Worm (Caenorhabditis elegans): Measurements from ENCODE around the gene taf-2.

DNA sequence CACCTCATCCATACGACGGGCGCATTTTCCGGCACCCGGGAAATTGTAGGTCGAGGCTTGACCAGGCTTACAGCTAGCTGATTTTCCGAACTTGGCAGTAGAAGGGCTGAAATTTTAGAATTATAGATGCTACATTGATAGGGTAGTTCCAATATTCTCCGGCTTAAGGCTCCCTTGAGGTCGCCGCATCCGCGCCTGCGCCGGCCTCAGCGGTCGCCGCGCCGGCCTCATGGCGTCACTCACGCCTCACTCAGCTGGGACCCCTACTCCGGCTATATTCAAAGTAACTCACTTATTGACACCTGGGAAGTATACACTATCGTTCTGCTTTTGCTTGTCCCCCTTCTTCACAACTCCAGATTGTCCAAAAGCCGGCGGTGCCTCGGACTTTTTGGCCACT is 10.7 kb upstream of the taf-2 start:
- no peak for TF ChIP-seq zag-1 (tag; optimal IDR thresholded peaks at IDR 0.05)
- no peak for TF ChIP-seq mep-1 (tag; optimal IDR thresholded peaks at IDR 0.05)
- no peak for TF ChIP-seq nhr-77 (tag; optimal IDR thresholded peaks at IDR 0.05)
- no peak for TF ChIP-seq fos-1 (tag; optimal IDR thresholded peaks at IDR 0.05)
- no peak for TF ChIP-seq snpc-4 (tag; optimal IDR thresholded peaks at IDR 0.05)
- no peak for TF ChIP-seq fkh-8 (tag; optimal IDR thresholded peaks at IDR 0.05)
- no peak for TF ChIP-seq pax-3 (tag; optimal IDR thresholded peaks at IDR 0.05)
- TF ChIP-seq unc-62 (GFP tag; optimal IDR thresholded peaks at IDR 0.05): no peak
- TF ChIP-seq elt-2 (tag; optimal IDR thresholded peaks at IDR 0.05): no peak
- no peak for TF ChIP-seq C04F5.9 (tag; optimal IDR thresholded peaks at IDR 0.05)
- TF ChIP-seq fkh-10 (GFP tag; optimal IDR thresholded peaks at IDR 0.05): no peak

Data from whole organism, L1 larva.